Worm (Caenorhabditis elegans): ENCODE data around the gene tth-1.

Gene tth-1

DNA sequence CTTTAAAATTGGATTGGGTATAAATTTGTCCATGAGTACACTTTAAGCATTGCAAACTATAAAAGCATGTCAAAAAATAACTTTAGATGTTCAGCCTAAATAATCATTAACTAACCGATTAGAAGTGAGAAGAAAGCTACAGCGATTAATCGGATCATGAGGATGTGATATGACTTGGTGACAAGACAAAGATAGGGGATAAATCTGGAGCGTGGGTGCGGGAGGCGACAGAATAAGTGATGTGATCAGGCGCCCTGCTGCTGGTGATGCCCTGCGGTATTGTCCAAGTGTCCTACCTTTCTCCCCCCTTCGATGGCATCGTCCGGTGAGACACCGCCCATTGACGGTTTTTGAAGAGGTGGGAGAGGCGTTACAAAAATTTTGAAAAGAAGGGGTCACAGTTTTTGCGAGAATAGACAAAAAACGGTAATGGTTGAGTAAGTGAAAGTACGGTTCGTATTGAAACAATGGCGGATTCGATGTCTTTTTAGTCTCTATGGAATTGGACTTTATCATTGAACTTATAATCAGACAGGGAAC lies 38.8 kb downstream of the tth-1 start, which contains the start of gene F41D9.2:
Gene F41D9.2, minus strand, starts transcription at position 304 of the 540 bp plus-strand sequence.
- TF ChIP-seq unc-130 (tag; optimal IDR thresholded peaks at IDR 0.05) (no peak), blmp-1 (tag; optimal IDR thresholded peaks at IDR 0.05) (peak; percentile 61), efl-1 (optimal IDR thresholded peaks at IDR 0.05) (no peak), efl-1 (GFP tag; optimal IDR thresholded peaks at IDR 0.05 in 1 of 2) (peak in 1 of 2 experiments; percentile 44), elt-3 (tag; optimal IDR thresholded peaks at IDR 0.05) (peak in 2 of 6 experiments; percentile 7 to 30), snu-23 (GFP tag; optimal IDR thresholded peaks at IDR 0.05) (peak; percentile 24), fkh-10 (GFP tag; optimal IDR thresholded peaks at IDR 0.05) (no peak), lin-14 (GFP tag; optimal IDR thresholded peaks at IDR 0.05) (peak; percentile 22), lin-15B (tag; optimal IDR thresholded peaks at IDR 0.05) (no peak), nhr-85 (tag) (peak; percentile 80), pqm-1 (tag; optimal IDR thresholded peaks at IDR 0.05) (no peak), mep-1 (tag; optimal IDR thresholded peaks at IDR 0.05) (peak; percentile 35), nhr-20 (tag; optimal IDR thresholded peaks at IDR 0.05) (peak; percentile 8), lsy-2 (tag; optimal IDR thresholded peaks at IDR 0.05) (no peak), ces-1 (GFP tag; optimal IDR thresholded peaks at IDR 0.05) (no peak)

DNA sequence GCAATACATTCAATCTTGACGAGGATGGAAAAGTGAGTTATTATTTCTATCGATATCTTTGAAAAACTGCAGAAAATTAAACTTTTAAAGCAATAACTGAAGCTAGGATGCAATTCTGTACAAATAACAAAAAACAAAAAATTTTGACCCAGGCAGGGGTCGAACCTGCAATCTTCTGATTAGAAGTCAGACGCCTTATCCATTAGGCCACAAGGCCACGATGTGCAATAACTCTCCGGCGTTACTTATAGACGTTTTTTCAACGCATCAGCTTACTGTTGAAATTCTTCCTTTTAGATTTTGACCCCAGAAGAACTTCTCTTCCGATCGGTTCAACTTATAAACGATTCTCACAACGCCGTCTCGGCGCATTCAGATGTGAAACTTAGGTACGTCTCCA lies 41.9 kb downstream of the tth-1 start:
- TF ChIP-seq rnt-1 (tag; optimal IDR thresholded peaks at IDR 0.05) (peak; percentile 29), lin-35 (GFP tag; optimal IDR thresholded peaks at IDR 0.05) (peak in 1 of 2 experiments; percentile 46), nhr-20 (tag; optimal IDR thresholded peaks at IDR 0.05) (peak; percentile 22), lin-14 (GFP tag; optimal IDR thresholded peaks at IDR 0.05) (peak; percentile 1), hlh-4 (tag; optimal IDR thresholded peaks at IDR 0.05) (no peak), ceh-88 (GFP tag; IDR thresholded peaks at IDR 0.05) (0 out of 2 replicates have a peak, but pooled peaks have one; percentile 17), efl-1 (optimal IDR thresholded peaks at IDR 0.05) (no peak), efl-1 (GFP tag; optimal IDR thresholded peaks at IDR 0.05 in 1 of 2) (peak in 1 of 2 experiments; percentile 87), pag-3 (tag; optimal IDR thresholded peaks at IDR 0.05; ENCODE audit: borderline replicate concordance, insufficient read depth) (no peak), nhr-19 (GFP tag; conservative IDR thresholded peaks at IDR 0.05) (peak; percentile 27; the same call in 1 of the 2 replicates), nhr-47 (tag; optimal IDR thresholded peaks at IDR 0.05) (peak; percentile 7), snu-23 (GFP tag; optimal IDR thresholded peaks at IDR 0.05) (peak; percentile 46), irx-1 (tag; optimal IDR thresholded peaks at IDR 0.05) (no peak), nhr-71 (tag; optimal IDR thresholded peaks at IDR 0.05) (peak; percentile 36), ama-1 (optimal IDR thresholded peaks at IDR 0.05) (no peak)

ce11 chrX:8378312-8378711 lies 45.2 kb downstream of the tth-1 start, which contains the start of gene tbc-18:
tbc-18 (plus strand) TSS chrX:8378557.
- no peak for TF ChIP-seq alr-1 (tag; optimal IDR thresholded peaks at IDR 0.05; ENCODE audit: borderline replicate concordance)
- TF ChIP-seq snpc-4 (tag; optimal IDR thresholded peaks at IDR 0.05), result no peak
- no peak for TF ChIP-seq blmp-1 (tag; optimal IDR thresholded peaks at IDR 0.05)
- TF ChIP-seq C04F5.9 (tag; optimal IDR thresholded peaks at IDR 0.05), result no peak
- no peak for TF ChIP-seq ceh-63 (GFP tag; optimal IDR thresholded peaks at IDR 0.05)
- TF ChIP-seq nhr-11 (tag; optimal IDR thresholded peaks at IDR 0.05), result no peak
- no peak for TF ChIP-seq aly-2 (tag; optimal IDR thresholded peaks at IDR 0.05)
- TF ChIP-seq lin-15B (tag; optimal IDR thresholded peaks at IDR 0.05), result no peak
- no peak for TF ChIP-seq lin-13 (GFP tag; optimal IDR thresholded peaks at IDR 0.05)
- TF ChIP-seq pag-3 (tag; optimal IDR thresholded peaks at IDR 0.05; ENCODE audit: borderline replicate concordance, insufficient read depth), result no peak
- no peak for TF ChIP-seq sptf-1 (tag; optimal IDR thresholded peaks at IDR 0.05)
- no peak for TF ChIP-seq zag-1 (tag; optimal IDR thresholded peaks at IDR 0.05)
- TF ChIP-seq egl-27 (tag; optimal IDR thresholded peaks at IDR 0.05), result no peak
- TF ChIP-seq dsc-1 (tag; optimal IDR thresholded peaks at IDR 0.05), result peak; percentile 62
- TF ChIP-seq mef-2 (tag; optimal IDR thresholded peaks at IDR 0.05), result no peak
- no peak for TF ChIP-seq zip-4 (GFP tag; optimal IDR thresholded peaks at IDR 0.05)
- TF ChIP-seq ceh-8 (GFP tag; optimal IDR thresholded peaks at IDR 0.05), result no peak
- no peak for TF ChIP-seq grh-1 (GFP tag; IDR thresholded peaks at IDR 0.05)
- no peak for TF ChIP-seq lin-39 (tag; optimal IDR thresholded peaks at IDR 0.05)
- no peak for TF ChIP-seq mdl-1 (tag; optimal IDR thresholded peaks at IDR 0.05)
- no peak for TF ChIP-seq sup-37 (GFP tag; optimal IDR thresholded peaks at IDR 0.05)
- TF ChIP-seq irx-1 (tag; optimal IDR thresholded peaks at IDR 0.05), result no peak
- TF ChIP-seq ces-1 (GFP tag; optimal IDR thresholded peaks at IDR 0.05), result no peak
- TF ChIP-seq sox-4 (tag; optimal IDR thresholded peaks at IDR 0.05), result no peak
- peak in 1 of 3 experiments; percentile 7 for TF ChIP-seq dpl-1 (GFP tag; optimal IDR thresholded peaks at IDR 0.05)
- TF ChIP-seq nhr-237 (tag; optimal IDR thresholded peaks at IDR 0.05), result no peak
- no peak for TF ChIP-seq mab-9 (GFP tag; IDR thresholded peaks at IDR 0.05)
- no peak for TF ChIP-seq nhr-90 (tag; optimal IDR thresholded peaks at IDR 0.05; ENCODE audit: poor library complexity)
- TF ChIP-seq elt-3 (tag; optimal IDR thresholded peaks at IDR 0.05), result no peak
- peak; percentile 57 for TF ChIP-seq nhr-47 (tag; optimal IDR thresholded peaks at IDR 0.05)

Data from whole organism, L1 larva.